Fruit fly (Drosophila melanogaster) whole organism, wandering third instar larva: ENCODE measurements around the gene Ugt49B2.

Experiments
- CG32264 ChIP-seq: fragments of 200-800 bp; sonication (Bioruptor generic); optimal IDR thresholded peaks from 2 replicates; lab custom pipeline; 2016; ENCODE audit warnings: missing biosample characterization, missing genetic modification characterization
- CG9705 ChIP-seq: fragments of 200-800 bp; sonication (Bioruptor generic); optimal IDR thresholded peaks from 2 replicates; lab custom pipeline; 2018; ENCODE audit warnings: missing biosample characterization, mild to moderate bottlenecking, missing genetic modification characterization
- CrebA ChIP-seq: fragments of 200-800 bp; sonication (Bioruptor generic); optimal IDR thresholded peaks from 2 replicates; lab custom pipeline; 2016; ENCODE audit warnings: missing biosample characterization, mild to moderate bottlenecking, missing genetic modification characterization, borderline replicate concordance
- Dfd ChIP-seq: fragments of >200 bp; optimal IDR thresholded peaks from 2 replicates; lab custom pipeline; 2017; ENCODE audit warnings: missing biosample characterization, missing genetic modification characterization
- Dif ChIP-seq: fragments of 200-275, 200-300 bp; sonication (Bioruptor generic); optimal IDR thresholded peaks from 2 replicates; lab custom pipeline; 2018; ENCODE audit warnings: missing biosample characterization, missing genetic modification characterization; ENCODE audit not compliant: partially characterized antibody
- HLH106 ChIP-seq: fragments of 200-800 bp; optimal IDR thresholded peaks from 3 replicates; lab custom pipeline; 2019; ENCODE audit warnings: missing biosample characterization, mild to moderate bottlenecking, missing genetic modification characterization, moderate library complexity
- Hnf4 ChIP-seq: fragments of 200-800 bp; sonication (Bioruptor generic); optimal IDR thresholded peaks from 2 replicates; lab custom pipeline; 2016; ENCODE audit warnings: missing biosample characterization, mild to moderate bottlenecking, missing genetic modification characterization
- Hr78 ChIP-seq: fragments of >200 bp; optimal IDR thresholded peaks from 2 replicates; lab custom pipeline; 2017; ENCODE audit warnings: missing biosample characterization, missing genetic modification characterization
- Hr83 ChIP-seq: fragments of 200-300 bp; sonication (Bioruptor generic); optimal IDR thresholded peaks from 2 replicates; lab custom pipeline; 2016; ENCODE audit warnings: missing biosample characterization, mild to moderate bottlenecking, missing genetic modification characterization, moderate library complexity; ENCODE audit not compliant: poor library complexity, severe bottlenecking
- Jra ChIP-seq: sonication (Bioruptor generic); optimal IDR thresholded peaks from 2 replicates; lab custom pipeline; 2016; ENCODE audit warnings: missing biosample characterization, missing genetic modification characterization
- Mio ChIP-seq: sonication (Bioruptor generic); optimal IDR thresholded peaks from 2 replicates; lab custom pipeline; 2016; ENCODE audit warnings: missing biosample characterization, missing genetic modification characterization
- Myc ChIP-seq: fragments of >200 bp; optimal IDR thresholded peaks from 2 replicates; lab custom pipeline; 2017
- N ChIP-seq: fragments of >200 bp; optimal IDR thresholded peaks from 2 replicates; lab custom pipeline; 2018; ENCODE audit warnings: missing biosample characterization, missing external identifiers, missing genetic modification characterization
- OdsH ChIP-seq: fragments of 200-800 bp; sonication (Bioruptor generic); optimal IDR thresholded peaks from 2 replicates; lab custom pipeline; 2016; ENCODE audit warnings: missing biosample characterization, mild to moderate bottlenecking, missing genetic modification characterization
- Rel ChIP-seq, 2 experiments: fragments of 200-800 bp; sonication (Bioruptor generic) in 1 of 2; optimal IDR thresholded peaks; 2 replicates in 1 of 2; 3 replicates in 1 of 2; lab custom pipeline; 2016 to 2019; ENCODE audit warnings: mild to moderate bottlenecking in 2 of 2, missing biosample characterization in 2 of 2, missing genetic modification characterization in 2 of 2, moderate library complexity in 1 of 2
- Sp1 ChIP-seq: fragments of 200-800 bp; sonication (Bioruptor generic); optimal IDR thresholded peaks from 3 replicates; lab custom pipeline; 2019; ENCODE audit warnings: missing biosample characterization, mild to moderate bottlenecking, missing genetic modification characterization, moderate library complexity
- Vsx2 ChIP-seq: fragments of 200-300, 225-300 bp; sonication (Bioruptor generic); optimal IDR thresholded peaks from 2 replicates; lab custom pipeline; 2018; ENCODE audit warnings: missing biosample characterization, missing genetic modification characterization; ENCODE audit not compliant: partially characterized antibody
- br ChIP-seq: fragments of 200-800 bp; sonication (Bioruptor generic); optimal IDR thresholded peaks from 2 replicates; lab custom pipeline; 2016; ENCODE audit warnings: missing biosample characterization, missing genetic modification characterization
- brk ChIP-seq: fragments of 200-800 bp; sonication (Bioruptor generic); optimal IDR thresholded peaks from 2 replicates; lab custom pipeline; 2016; ENCODE audit warnings: missing biosample characterization, mild to moderate bottlenecking, missing genetic modification characterization
- dl ChIP-seq, 2 experiments: fragments of 175-275, 200-275 bp in 1 of 2; fragments of 200-275 bp in 1 of 2; sonication (Bioruptor generic); optimal IDR thresholded peaks; lab custom pipeline; 2018; ENCODE audit warnings: mild to moderate bottlenecking in 2 of 2, missing biosample characterization in 2 of 2, missing genetic modification characterization in 2 of 2, moderate library complexity in 2 of 2; ENCODE audit not compliant: partially characterized antibody in 2 of 2, insufficient read depth in 1 of 2
- dmrt93B ChIP-seq: fragments of 200-800 bp; sonication (Bioruptor generic); optimal IDR thresholded peaks from 2 replicates; lab custom pipeline; 2018; ENCODE audit warnings: missing biosample characterization, mild to moderate bottlenecking, missing genetic modification characterization
- dsf ChIP-seq: sonication (Bioruptor generic); optimal IDR thresholded peaks from 2 replicates; lab custom pipeline; 2016; ENCODE audit warnings: missing biosample characterization, missing genetic modification characterization, borderline replicate concordance
- ey ChIP-seq: fragments of 200-800 bp; sonication (Bioruptor generic); optimal IDR thresholded peaks from 2 replicates; lab custom pipeline; 2016; ENCODE audit warnings: missing biosample characterization, missing genetic modification characterization
- foxo ChIP-seq, 2 experiments: fragments of 200-800 bp; sonication (Bioruptor generic); optimal IDR thresholded peaks; 2 replicates in 1 of 2; 3 replicates in 1 of 2; lab custom pipeline; 2016 to 2017; ENCODE audit warnings: missing biosample characterization in 2 of 2, missing genetic modification characterization in 2 of 2
- fru ChIP-seq: fragments of 200-800 bp; sonication (Bioruptor generic); optimal IDR thresholded peaks from 3 replicates; lab custom pipeline; 2016; ENCODE audit warnings: missing biosample characterization, mild to moderate bottlenecking, missing genetic modification characterization
- h ChIP-seq: fragments of 200-800 bp; sonication (Bioruptor generic); optimal IDR thresholded peaks from 3 replicates; lab custom pipeline; 2016; ENCODE audit warnings: missing biosample characterization, mild to moderate bottlenecking, missing genetic modification characterization
- jim ChIP-seq: fragments of 175-275, 200-325 bp; sonication (Bioruptor generic); optimal IDR thresholded peaks from 2 replicates; lab custom pipeline; 2016; ENCODE audit warnings: missing biosample characterization, mild to moderate bottlenecking, missing genetic modification characterization
- pan ChIP-seq: fragments of >200 bp; optimal IDR thresholded peaks from 2 replicates; lab custom pipeline; 2017
- psq ChIP-seq: fragments of 200-800 bp; sonication (Bioruptor generic); optimal IDR thresholded peaks from 3 replicates; lab custom pipeline; 2017; ENCODE audit warnings: missing biosample characterization, mild to moderate bottlenecking, missing genetic modification characterization, moderate library complexity
- rgr ChIP-seq: fragments of 200-800 bp; sonication (Bioruptor generic); optimal IDR thresholded peaks from 3 replicates; lab custom pipeline; 2016; ENCODE audit warnings: missing biosample characterization, mild to moderate bottlenecking, missing genetic modification characterization
- sage ChIP-seq: fragments of 200-800 bp; sonication (Bioruptor generic); optimal IDR thresholded peaks from 2 replicates; lab custom pipeline; 2016; ENCODE audit warnings: missing biosample characterization, mild to moderate bottlenecking, missing genetic modification characterization
- sv ChIP-seq: fragments of 200-800 bp; sonication (Bioruptor generic); optimal IDR thresholded peaks from 3 replicates; lab custom pipeline; 2016; ENCODE audit warnings: missing biosample characterization, missing genetic modification characterization
- tai ChIP-seq: sonication (Bioruptor generic); optimal IDR thresholded peaks from 2 replicates; lab custom pipeline; 2016; ENCODE audit warnings: missing biosample characterization, missing genetic modification characterization
- usp ChIP-seq: fragments of >200 bp; optimal IDR thresholded peaks from 2 replicates; lab custom pipeline; 2017; ENCODE audit warnings: missing biosample characterization, missing genetic modification characterization
- woc ChIP-seq: sonication (Bioruptor generic); optimal IDR thresholded peaks from 2 replicates; lab custom pipeline; 2016; ENCODE audit warnings: missing biosample characterization, mild to moderate bottlenecking, missing genetic modification characterization

Ugt49B2 gene

dm6 chr3R:21378595-21378994 lies 20.9 kb downstream of the Ugt49B2 start, which contains the start of gene tin (continued):
- TF ChIP-seq Hr78 = no peak
- peak; percentile 96 for TF ChIP-seq rgr (GFP tag; lab: Kevin White, UChicago)
- peak; percentile 98 for TF ChIP-seq Sp1
- TF ChIP-seq, all 38 proteins: peak for 26

- peak; percentile 42 for TF ChIP-seq Sp1
- TF ChIP-seq Hr83 (GFP tag; lab: Kevin White, UChicago) = peak; percentile 12
- TF ChIP-seq Vsx2 (GFP tag; lab: Kevin White, UChicago) = peak; percentile 62
- TF ChIP-seq br = peak; percentile 12
- TF ChIP-seq h (GFP tag; lab: Kevin White, UChicago) = peak; percentile 34
- TF ChIP-seq fru = no peak
- peak; percentile 13 for TF ChIP-seq rgr (GFP tag; lab: Kevin White, UChicago)
- TF ChIP-seq tai (GFP tag; lab: Kevin White, UChicago) = no peak
- peak; percentile 22 for TF ChIP-seq brk
- peak; percentile 0 for TF ChIP-seq OdsH (GFP tag; lab: Kevin White, UChicago)
- TF ChIP-seq Dif (GFP tag; lab: Kevin White, UChicago) = peak; percentile 12
- peak; percentile 56 for TF ChIP-seq woc (GFP tag; lab: Kevin White, UChicago)
- TF ChIP-seq pan (lab: Kevin White, UChicago) = no peak
Observed at dm6 chr3R:21376859-21377607, 22.5 kb downstream of the Ugt49B2 start.

- TF ChIP-seq h (GFP tag; lab: Kevin White, UChicago) = peak; percentile 97
- no peak for TF ChIP-seq N (GFP tag; lab: Kevin White, UChicago)
- TF ChIP-seq CrebA = no peak
- TF ChIP-seq fru = no peak
- no peak for TF ChIP-seq jim (GFP tag; lab: Kevin White, UChicago)
- TF ChIP-seq HLH106 = no peak
- TF ChIP-seq ey = no peak
- peak in 1 of 2 experiments; percentile 22 for TF ChIP-seq foxo (GFP tag; optimal IDR thresholded peaks at IDR 0.05; lab: Kevin White, UChicago)
- TF ChIP-seq Dif (GFP tag; lab: Kevin White, UChicago) = peak; percentile 70
- TF ChIP-seq OdsH (GFP tag; lab: Kevin White, UChicago) = no peak
- no peak for TF ChIP-seq dmrt93B (GFP tag; lab: Kevin White, UChicago)
- TF ChIP-seq Rel (GFP tag; optimal IDR thresholded peaks at IDR 0.05; lab: Kevin White, UChicago) = no peak
- peak; percentile 14 for TF ChIP-seq Rel (tag; optimal IDR thresholded peaks at IDR 0.05; lab: Kevin White, UChicago)
- no peak for TF ChIP-seq pan (lab: Kevin White, UChicago)
- no peak for TF ChIP-seq woc (GFP tag; lab: Kevin White, UChicago)
- TF ChIP-seq brk = peak; percentile 42
- TF ChIP-seq Jra (GFP tag; lab: Kevin White, UChicago) = no peak
- TF ChIP-seq Dfd (GFP tag; lab: Kevin White, UChicago) = no peak
- no peak for TF ChIP-seq usp (GFP tag; lab: Kevin White, UChicago)
- TF ChIP-seq dl (GFP tag; optimal IDR thresholded peaks at IDR 0.05; lab: Kevin White, UChicago; ENCODE audit: insufficient read depth in 1 of 2, partially characterized antibody in 2 of 2) = peak; percentile 31 to 47
- TF ChIP-seq Hnf4 (GFP tag; lab: Kevin White, UChicago) = peak; percentile 25
- TF ChIP-seq Hr78 = no peak
- TF ChIP-seq Myc (lab: Kevin White, UChicago) = peak; percentile 31
- TF ChIP-seq CG9705 (GFP tag; lab: Kevin White, UChicago) = no peak
- peak; percentile 22 for TF ChIP-seq rgr (GFP tag; lab: Kevin White, UChicago)
- peak; percentile 2 for TF ChIP-seq CG32264 (GFP tag; lab: Kevin White, UChicago)
- TF ChIP-seq Sp1 = peak; percentile 34
- TF ChIP-seq Mio (GFP tag; lab: Kevin White, UChicago) = no peak
- TF ChIP-seq sv (GFP tag; lab: Kevin White, UChicago) = no peak
- peak; percentile 19 for TF ChIP-seq psq (GFP tag; lab: Kevin White, UChicago)
- no peak for TF ChIP-seq sage (GFP tag; lab: Kevin White, UChicago)
- no peak for TF ChIP-seq dsf (GFP tag; lab: Kevin White, UChicago)
- no peak for TF ChIP-seq Vsx2 (GFP tag; lab: Kevin White, UChicago)
- TF ChIP-seq Hr83 (GFP tag; lab: Kevin White, UChicago) = peak; percentile 76
Observed at dm6 chr3R:21376331-21376761, 23.2 kb downstream of the Ugt49B2 start.
